Worm (Caenorhabditis elegans) whole organism, L4 larva: ENCODE measurements around the gene F07C3.9.

ENCODE experiments used
- egl-27 ChIP-seq: sonication (generic microtip); optimal IDR thresholded peaks from 3 replicates; lab custom pipeline; 2017; ENCODE audit warnings: missing biosample characterization, missing genetic modification reagents, missing genetic modification characterization
- mep-1 ChIP-seq: fragments of 150-350 bp; sonication (generic microtip); optimal IDR thresholded peaks from 3 replicates; lab custom pipeline; 2014; ENCODE audit warnings: missing biosample characterization, missing genetic modification characterization
- nhr-76 ChIP-seq: fragments of 150-350 bp; optimal IDR thresholded peaks from 2 replicates; lab custom pipeline; 2014; ENCODE audit warnings: missing biosample characterization, missing genetic modification characterization

ce11 chrV:9254012-9254696 is at the start of gene F07C3.9:
- TF ChIP-seq nhr-76 (tag; lab: Kevin White, UChicago) (no peak), egl-27 (tag; lab: Kevin White, UChicago) (no peak), mep-1 (tag; lab: Kevin White, UChicago) (no peak)
